Worm (Caenorhabditis elegans): Measurements from ENCODE around the gene npr-9.

DNA sequence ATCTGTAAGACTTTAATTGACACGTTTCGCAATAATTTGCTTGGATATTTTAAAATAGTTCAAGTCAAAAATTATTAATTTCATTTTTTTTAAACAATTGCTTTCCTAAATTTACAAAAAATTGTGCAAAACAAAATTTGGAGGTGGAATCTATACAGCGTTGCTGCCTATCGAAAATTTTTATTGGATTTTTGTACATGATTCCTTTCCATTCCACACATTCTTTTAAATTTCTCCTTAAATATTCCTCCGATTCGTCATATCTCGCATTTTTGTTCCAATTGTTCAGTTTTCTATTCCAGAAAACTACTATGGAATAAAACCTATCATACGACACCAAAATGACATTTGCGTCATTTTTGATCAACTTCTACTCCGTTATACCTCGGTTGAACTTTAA lies 38.9 kb downstream of the npr-9 start, which contains the start of gene ttyh-1:
- no peak for TF ChIP-seq nhr-111 (GFP tag; optimal IDR thresholded peaks at IDR 0.05)
- TF ChIP-seq pha-4 (GFP tag; IDR thresholded peaks at IDR 0.05) = no peak
- TF ChIP-seq pha-4 (tag; optimal IDR thresholded peaks at IDR 0.05) = no peak
- no peak for TF ChIP-seq unc-39 (tag; optimal IDR thresholded peaks at IDR 0.05)
- no peak for TF ChIP-seq nhr-237 (tag; optimal IDR thresholded peaks at IDR 0.05)
- TF ChIP-seq spr-3 (GFP tag; optimal IDR thresholded peaks at IDR 0.05) = no peak
- no peak for TF ChIP-seq nhr-77 (tag; optimal IDR thresholded peaks at IDR 0.05)
- no peak for TF ChIP-seq fkh-10 (GFP tag; optimal IDR thresholded peaks at IDR 0.05)
- no peak for TF ChIP-seq ceh-82 (tag; optimal IDR thresholded peaks at IDR 0.05)
- TF ChIP-seq attf-4 (tag; optimal IDR thresholded peaks at IDR 0.05) = no peak
- no peak for TF ChIP-seq snpc-4 (tag; optimal IDR thresholded peaks at IDR 0.05)
- no peak for TF ChIP-seq unc-62 (GFP tag; optimal IDR thresholded peaks at IDR 0.05 in 1 of 2)
- TF ChIP-seq unc-62 (tag; optimal IDR thresholded peaks at IDR 0.05) = no peak
- no peak for TF ChIP-seq pqm-1 (tag; optimal IDR thresholded peaks at IDR 0.05)
- no peak for TF ChIP-seq lir-3 (tag; optimal IDR thresholded peaks at IDR 0.05)
